Fruit fly (Drosophila melanogaster) whole organism, adult: Measurements from ENCODE around the gene TotF.

Experiments used
- CG33017 ChIP-seq: fragments of 200-800 bp; sonication (Bioruptor generic); optimal IDR thresholded peaks from 2 replicates; lab custom pipeline; 2018; ENCODE audit warnings: missing biosample characterization, mild to moderate bottlenecking, missing genetic modification characterization, moderate library complexity
- CG5204 ChIP-seq: fragments of 200-800 bp; sonication (Bioruptor generic); optimal IDR thresholded peaks from 2 replicates; lab custom pipeline; 2016; ENCODE audit warnings: missing biosample characterization, missing genetic modification characterization
- CG7045 ChIP-seq: fragments of 200-800 bp; sonication (Bioruptor generic); optimal IDR thresholded peaks from 2 replicates; lab custom pipeline; 2017; ENCODE audit warnings: missing biosample characterization, mild to moderate bottlenecking, missing genetic modification characterization
- Clk ChIP-seq: fragments of 200-800 bp; sonication (Bioruptor generic); optimal IDR thresholded peaks from 2 replicates; lab custom pipeline; 2017; ENCODE audit warnings: missing biosample characterization, missing genetic modification characterization
- bab1 ChIP-seq: fragments of 200-800 bp; sonication (Bioruptor generic); optimal IDR thresholded peaks from 3 replicates; lab custom pipeline; 2019; ENCODE audit warnings: missing biosample characterization, mild to moderate bottlenecking, missing genetic modification characterization, moderate library complexity
- kay ChIP-seq: fragments of 200-800 bp; sonication (Bioruptor generic); peaks from one replicate; lab custom pipeline; 2016; ENCODE audit warnings: missing biosample characterization, missing genetic modification characterization, borderline replicate concordance
- ovo ChIP-seq: fragments of 200-800 bp; sonication (Bioruptor generic); optimal IDR thresholded peaks from 2 replicates; lab custom pipeline; 2016; ENCODE audit warnings: missing biosample characterization, missing genetic modification characterization

dm6 chr2L:19866540-19867318 lies 45.4 kb downstream of the TotF start:
- no peak for TF ChIP-seq bab1 (GFP tag; lab: Kevin White, UChicago)
- no peak for TF ChIP-seq CG5204 (GFP tag; lab: Kevin White, UChicago)
- TF ChIP-seq CG33017 = no peak
- TF ChIP-seq kay (GFP tag; lab: Kevin White, UChicago) = no peak
- TF ChIP-seq ovo = no peak
- no peak for TF ChIP-seq Clk (GFP tag; lab: Kevin White, UChicago)
- no peak for TF ChIP-seq CG7045 (GFP tag; lab: Kevin White, UChicago)
